Worm (Caenorhabditis elegans) whole organism, L4 larva: Measurements from ENCODE around the gene F25E5.2.

ENCODE experiments used
- D1046.2 ChIP-seq: fragments of 200-800 bp; sonication (Bioruptor generic); IDR thresholded peaks from 2 replicates; pipeline ENCODE4 v1.3.6; 2022; ENCODE audit warnings: missing genetic modification characterization, missing compliant biosample characterization
- dpl-1 ChIP-seq: fragments of 150-350 bp; optimal IDR thresholded peaks from 2 replicates; lab custom pipeline; 2014; ENCODE audit warnings: missing biosample characterization, missing genetic modification reagents, missing genetic modification characterization
- fos-1 ChIP-seq: fragments of 150-350 bp; optimal IDR thresholded peaks from 2 replicates; lab custom pipeline; 2014; ENCODE audit warnings: missing biosample characterization, missing genetic modification characterization
- lin-15B ChIP-seq: fragments of 150-350 bp; sonication (generic microtip); optimal IDR thresholded peaks from 3 replicates; lab custom pipeline; 2014; ENCODE audit warnings: missing biosample characterization, missing genetic modification characterization
- madf-5 ChIP-seq, 2 experiments: fragments of 200-800 bp; sonication (Bioruptor generic); IDR thresholded peaks; 2 replicates each; pipeline ENCODE4 v1.3.6; 2022; ENCODE audit warnings: missing compliant biosample characterization in 2 of 2, missing genetic modification characterization in 2 of 2
- mdl-1 ChIP-seq, 2 experiments: fragments of 150-350 bp in 1 of 2; sonication (generic microtip) in 1 of 2; optimal IDR thresholded peaks; 2 replicates each; lab custom pipeline; 2014 to 2017; ENCODE audit warnings: missing biosample characterization in 2 of 2, missing genetic modification characterization in 2 of 2
- mdt-29 ChIP-seq: fragments of 200-800 bp; sonication (Bioruptor generic); IDR thresholded peaks from 2 replicates; pipeline ENCODE4 v1.3.6; 2022; ENCODE audit warnings: missing genetic modification reagents, missing genetic modification characterization, missing compliant biosample characterization
- nhr-111 ChIP-seq: fragments of 200-800 bp; sonication (Bioruptor generic); optimal IDR thresholded peaks from 2 replicates; lab custom pipeline; 2018; ENCODE audit warnings: mild to moderate bottlenecking, missing genetic modification characterization, missing compliant biosample characterization
- nhr-25 ChIP-seq: sonication (generic microtip); optimal IDR thresholded peaks from 2 replicates; lab custom pipeline; 2017; ENCODE audit warnings: missing genetic modification characterization, mild to moderate bottlenecking, missing compliant biosample characterization, antibody characterized with exemption, moderate library complexity, borderline replicate concordance; ENCODE audit not compliant: insufficient read depth
- nhr-28 ChIP-seq: fragments of 150-350 bp; optimal IDR thresholded peaks from 2 replicates; lab custom pipeline; 2014; ENCODE audit warnings: missing biosample characterization, missing genetic modification characterization
- pqm-1 ChIP-seq: sonication (generic microtip); optimal IDR thresholded peaks from 2 replicates; lab custom pipeline; 2017; ENCODE audit warnings: missing biosample characterization, missing genetic modification characterization
- unc-62 ChIP-seq, 3 experiments: fragments of 150-350 bp in 1 of 3; sonication (generic microtip); optimal IDR thresholded peaks in 2 of 3; peaks in 1 of 3; 1 replicate in 1 of 3; 2 replicates in 2 of 3; lab custom pipeline; 2014 to 2017; ENCODE audit warnings: missing biosample characterization in 3 of 3, missing genetic modification characterization in 3 of 3, missing genetic modification reagents in 3 of 3, missing genotype in 1 of 3
- ztf-11 ChIP-seq: fragments of 150-350 bp; optimal IDR thresholded peaks from 2 replicates; lab custom pipeline; 2014; ENCODE audit warnings: missing biosample characterization, missing genetic modification characterization

DNA sequence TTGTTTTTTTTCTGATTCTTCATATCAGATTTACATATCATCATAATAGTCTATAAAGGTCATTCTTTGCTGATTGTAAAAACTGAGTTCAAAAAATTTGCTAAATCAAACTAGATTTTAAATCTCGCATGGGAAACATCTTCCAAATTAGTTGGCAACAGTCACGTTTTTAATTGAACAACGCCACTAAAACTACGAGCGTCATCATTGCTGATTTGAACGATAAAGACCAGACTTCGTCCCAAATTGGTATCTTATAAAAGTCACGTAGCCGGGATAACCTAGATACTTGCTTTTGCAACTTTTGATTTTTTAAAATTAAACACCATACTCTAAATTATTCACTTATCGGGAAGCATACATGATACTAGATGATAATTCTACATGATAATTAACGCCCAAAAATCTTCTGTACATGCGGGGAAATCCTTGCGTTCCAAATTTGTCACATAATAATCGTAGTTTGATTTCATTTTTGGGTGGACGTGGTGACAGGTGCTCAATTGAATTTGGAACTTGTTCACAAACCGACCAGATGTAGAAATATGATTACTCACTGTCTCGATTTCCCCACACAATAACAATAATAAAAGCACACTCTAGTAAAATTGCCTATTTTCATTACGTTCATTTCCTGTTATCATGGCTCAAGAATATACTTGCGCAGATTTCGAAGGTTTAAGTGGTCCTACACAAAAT lies 37.9 kb upstream of the F25E5.2 start, which contains the start of gene srw-67:
- TF ChIP-seq fos-1, result no peak
- TF ChIP-seq lin-15B, result no peak
- TF ChIP-seq nhr-28 (tag; lab: Kevin White, UChicago), result no peak
- TF ChIP-seq dpl-1 (GFP tag; lab: Kevin White, UChicago), result no peak
- TF ChIP-seq ztf-11 (tag; lab: Kevin White, UChicago), result no peak
- TF ChIP-seq madf-5 (GFP tag; IDR thresholded peaks at IDR 0.05; lab: Robert Waterston, UW), result no peak
- TF ChIP-seq pqm-1, result no peak
- TF ChIP-seq mdt-29 (GFP tag; lab: Robert Waterston, UW), result no peak
- TF ChIP-seq mdl-1 (tag; optimal IDR thresholded peaks at IDR 0.05; lab: Kevin White, UChicago), result no peak
- TF ChIP-seq nhr-25 (tag; lab: Kevin White, UChicago), result no peak
- peak in 1 of 2 experiments; percentile 90 for TF ChIP-seq unc-62 (GFP tag; optimal IDR thresholded peaks at IDR 0.05 in 1 of 2; lab: Kevin White, UChicago)
- no peak for TF ChIP-seq unc-62 (tag; optimal IDR thresholded peaks at IDR 0.05; lab: Kevin White, UChicago)
- no peak for TF ChIP-seq D1046.2 (GFP tag; lab: Robert Waterston, UW)
- TF ChIP-seq nhr-111, result no peak
